Fruit fly (Drosophila melanogaster): ENCODE measurements around the gene dpr17.

dpr17 gene

dm6 chr3R:12158495-12158894, 63.8 kb downstream of the dpr17 start, which contains the start of gene dpr15:
Gene dpr15 (minus strand): TSS chr3R:12158595.
- TF ChIP-seq CG12768 (GFP tag; optimal IDR thresholded peaks at IDR 0.05) (no peak), cic (GFP tag; optimal IDR thresholded peaks at IDR 0.05) (no peak), CG1620 (GFP tag; optimal IDR thresholded peaks at IDR 0.05) (no peak)
